Comparison of ENCODE assay signal across 1 fruit fly cellular context in genomic region chr3R:16944267-16944666, dm6.
TF ChIP-seq lines count a peak whose summit lies in the region.

No protein-coding gene starts in this region.

TF ChIP-seq in whole organism, embryonic, 481 proteins besides CTCF, POLR2A, EP300 and RAD21 (continued from another document):
- TF ChIP-seq CG6683 (GFP tag; optimal IDR thresholded peaks at IDR 0.05; lab: Kevin White, UChicago) (no peak), HmgD (GFP tag; optimal IDR thresholded peaks at IDR 0.05; lab: Kevin White, UChicago) (no peak), crol (GFP tag; IDR thresholded peaks at IDR 0.05; lab: Robert Waterston, UW) (peak; percentile 89), CG4854 (GFP tag; optimal IDR thresholded peaks at IDR 0.05; lab: Kevin White, UChicago) (no peak), sqz (GFP tag; optimal IDR thresholded peaks at IDR 0.05; lab: Kevin White, UChicago) (peak; percentile 61), CG10209 (GFP tag; optimal IDR thresholded peaks at IDR 0.05; lab: Kevin White, UChicago) (no peak), scrt (GFP tag; optimal IDR thresholded peaks at IDR 0.05; lab: Kevin White, UChicago) (no peak), bowl (GFP tag; IDR thresholded peaks at IDR 0.05; lab: Robert Waterston, UW) (no peak)
